Fruit fly (Drosophila melanogaster) whole organism, pupa: ENCODE results near the gene grk.

Source experiments
- CG10348 ChIP-seq: fragments of 200-800 bp; sonication (Bioruptor generic); IDR thresholded peaks from 2 replicates; pipeline ENCODE4 v1.3.6; 2022; ENCODE audit warnings: missing biosample characterization, missing genetic modification characterization
- CG15710 ChIP-seq: fragments of 200-800 bp; sonication (Bioruptor generic); optimal IDR thresholded peaks from 2 replicates; lab custom pipeline; 2018; ENCODE audit warnings: missing biosample characterization, mild to moderate bottlenecking, missing genetic modification characterization, moderate library complexity
- CG32121 ChIP-seq: fragments of 200-800 bp; sonication (Bioruptor generic); IDR thresholded peaks from 2 replicates; pipeline ENCODE4 v1.3.6; 2022; ENCODE audit warnings: missing biosample characterization, missing genetic modification characterization
- CG4496 ChIP-seq: fragments of 200-800 bp; sonication (Bioruptor generic); IDR thresholded peaks from 3 replicates; pipeline ENCODE4 v1.3.6; 2022; ENCODE audit warnings: missing biosample characterization, missing genetic modification characterization
- CG8159 ChIP-seq: fragments of 200-800 bp; sonication (Bioruptor generic); optimal IDR thresholded peaks from 3 replicates; lab custom pipeline; 2018; ENCODE audit warnings: missing biosample characterization, mild to moderate bottlenecking, missing genetic modification characterization, moderate library complexity
- CG8301 ChIP-seq: fragments of 200-800 bp; sonication (Bioruptor generic); optimal IDR thresholded peaks from 2 replicates; lab custom pipeline; 2018; ENCODE audit warnings: missing biosample characterization, mild to moderate bottlenecking, missing genetic modification characterization
- CG9948 ChIP-seq: fragments of 200-800 bp; sonication (Bioruptor generic); optimal IDR thresholded peaks from 2 replicates; lab custom pipeline; 2018; ENCODE audit warnings: missing biosample characterization, mild to moderate bottlenecking, missing genetic modification characterization, moderate library complexity
- Ets98B ChIP-seq: fragments of 200-800 bp; sonication (Bioruptor generic); IDR thresholded peaks from 2 replicates; pipeline ENCODE4 v1.3.6; 2022; ENCODE audit warnings: missing biosample characterization, missing genetic modification characterization
- Pif1B ChIP-seq: fragments of 200-800 bp; sonication (Bioruptor generic); optimal IDR thresholded peaks from 3 replicates; lab custom pipeline; 2016; ENCODE audit warnings: missing biosample characterization, missing genetic modification characterization
- Snoo ChIP-seq: fragments of 200-800 bp; sonication (Bioruptor generic); optimal IDR thresholded peaks from 3 replicates; lab custom pipeline; 2017; ENCODE audit warnings: missing biosample characterization, mild to moderate bottlenecking, missing genetic modification characterization, inconsistent platforms
- gl ChIP-seq: fragments of 200-800 bp; sonication (Bioruptor generic); optimal IDR thresholded peaks from 2 replicates; lab custom pipeline; 2018; ENCODE audit warnings: missing biosample characterization, mild to moderate bottlenecking, missing genetic modification characterization
- rn ChIP-seq: fragments of 200-800 bp; sonication (Bioruptor generic); IDR thresholded peaks from 2 replicates; pipeline ENCODE4 v1.3.6; 2022; ENCODE audit warnings: missing biosample characterization, missing genetic modification characterization

DNA sequence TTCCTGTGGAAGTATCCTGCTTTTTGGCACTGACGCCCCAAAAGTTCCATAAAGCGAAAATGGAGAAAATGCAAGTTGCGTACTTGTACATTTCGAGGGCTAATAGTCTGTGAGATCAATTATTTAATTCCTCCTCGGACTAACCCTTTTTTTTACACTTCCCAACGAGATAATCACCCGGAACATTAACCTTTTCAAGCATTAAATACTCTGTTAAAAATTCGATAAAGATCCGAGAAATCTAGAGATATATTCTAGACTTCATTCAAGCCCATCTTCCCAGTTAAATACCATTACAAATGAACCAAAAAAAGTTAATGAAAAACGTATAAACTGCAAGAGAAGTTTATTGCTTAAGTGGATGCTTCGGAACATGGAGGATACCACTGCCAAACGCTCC is 39.2 kb downstream of the grk start, which contains the start of gene lectin-29Ca:
- no peak for TF ChIP-seq CG8301
- TF ChIP-seq CG8159 (tag; lab: Kevin White, UChicago): no peak
- no peak for TF ChIP-seq CG32121 (GFP tag; lab: Robert Waterston, UW)
- no peak for TF ChIP-seq Snoo (tag; lab: Kevin White, UChicago)
- TF ChIP-seq Ets98B (GFP tag; lab: Robert Waterston, UW): no peak
- no peak for TF ChIP-seq CG15710 (tag; lab: Kevin White, UChicago)
- no peak for TF ChIP-seq Pif1B (GFP tag; lab: Kevin White, UChicago)
- TF ChIP-seq CG9948 (tag; lab: Kevin White, UChicago): no peak
- no peak for TF ChIP-seq CG10348 (GFP tag; lab: Robert Waterston, UW)
- TF ChIP-seq gl (tag; lab: Kevin White, UChicago): no peak
- TF ChIP-seq rn (GFP tag; lab: Robert Waterston, UW): no peak
- TF ChIP-seq CG4496: no peak
